Worm (Caenorhabditis elegans): ENCODE results near the gene twk-34.

ce11 chrV:15732209-15732608 is 27.4 kb downstream of the twk-34 start, which contains the start of gene str-38:
- TF ChIP-seq ztf-29 (GFP tag; IDR thresholded peaks at IDR 0.05): no peak
- no peak for TF ChIP-seq med-1 (GFP tag; optimal IDR thresholded peaks at IDR 0.05; ENCODE audit: insufficient read depth)
- TF ChIP-seq T22C8.4 (GFP tag; IDR thresholded peaks at IDR 0.05): no peak
- TF ChIP-seq ref-1 (GFP tag; conservative IDR thresholded peaks at IDR 0.05): no peak
- no peak for TF ChIP-seq flt-1 (GFP tag; IDR thresholded peaks at IDR 0.05)

Measured in whole organism, midembryonic.